Fruit fly (Drosophila melanogaster): ENCODE data around the gene CG17237.

The CG17237 gene

DNA sequence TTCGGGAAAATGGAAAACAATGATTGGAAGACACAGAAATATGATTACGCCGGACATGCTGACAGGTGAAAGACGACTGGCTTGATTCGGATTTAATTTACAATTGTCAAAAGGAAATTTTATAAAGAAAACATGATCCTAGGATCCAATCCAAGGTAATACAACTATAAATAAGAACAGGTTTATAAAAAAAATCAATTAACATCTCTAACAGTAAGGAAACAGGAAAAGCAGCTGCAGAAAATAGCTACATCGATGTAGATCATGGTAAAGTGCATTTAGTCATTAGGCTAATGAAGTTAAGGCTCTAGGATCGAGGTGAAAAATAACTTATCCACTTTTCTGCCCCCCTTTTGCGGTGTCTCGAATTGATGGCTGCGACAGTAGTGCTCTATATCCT, at the start of gene CG17237:
Gene CG17237 (minus strand): TSS at position 101 of the 400 bp plus-strand sequence.
- no peak for TF ChIP-seq trh (GFP tag; optimal IDR thresholded peaks at IDR 0.05)
- TF ChIP-seq klu (GFP tag; IDR thresholded peaks at IDR 0.05) = no peak
- TF ChIP-seq h (optimal IDR thresholded peaks at IDR 0.05) = no peak
- TF ChIP-seq lov (optimal IDR thresholded peaks at IDR 0.05) = no peak
- no peak for TF ChIP-seq lov (GFP tag; IDR thresholded peaks at IDR 0.05)
- TF ChIP-seq chn (GFP tag; optimal IDR thresholded peaks at IDR 0.05) = no peak
- no peak for TF ChIP-seq CTCF (GFP tag; optimal IDR thresholded peaks at IDR 0.05)
- TF ChIP-seq chif (GFP tag; optimal IDR thresholded peaks at IDR 0.05) = no peak
- TF ChIP-seq CG7556 (GFP tag; optimal IDR thresholded peaks at IDR 0.05) = no peak
- TF ChIP-seq Nf-YA (GFP tag; IDR thresholded peaks at IDR 0.05) = no peak
- TF ChIP-seq sisA (GFP tag; IDR thresholded peaks at IDR 0.05) = no peak
- TF ChIP-seq dati (GFP tag; IDR thresholded peaks at IDR 0.05) = no peak
- TF ChIP-seq Blimp-1 (GFP tag; optimal IDR thresholded peaks at IDR 0.05) = no peak
- no peak for TF ChIP-seq nerfin-1 (tag; optimal IDR thresholded peaks at IDR 0.05)
- no peak for TF ChIP-seq sens-2 (GFP tag; IDR thresholded peaks at IDR 0.05)
- TF ChIP-seq NFAT (GFP tag; IDR thresholded peaks at IDR 0.05) = no peak
- no peak for TF ChIP-seq gro (GFP tag; optimal IDR thresholded peaks at IDR 0.05)
- TF ChIP-seq btn (GFP tag; optimal IDR thresholded peaks at IDR 0.05) = no peak

DNA sequence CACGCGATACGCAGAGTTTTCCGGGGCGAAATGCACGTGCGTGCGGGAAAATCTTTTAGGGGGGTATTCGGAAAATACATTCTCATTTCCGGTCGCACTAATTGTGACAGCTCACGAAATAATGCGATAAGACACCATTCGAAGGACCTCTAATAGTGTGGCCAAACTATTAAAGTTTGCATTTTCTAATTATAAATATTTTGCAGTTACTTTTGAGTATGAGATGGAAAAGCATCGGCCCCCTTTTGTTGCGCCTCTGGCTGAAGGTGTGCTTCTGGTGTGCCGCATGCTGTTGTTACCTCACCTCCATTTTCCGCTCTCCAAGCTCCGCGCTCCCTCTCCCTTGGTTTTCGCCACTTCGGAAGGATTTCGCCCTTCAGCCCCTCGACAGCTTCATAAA, 24.9 kb upstream of the CG17237 start:
- peak; percentile 5 for TF ChIP-seq Meics (GFP tag; optimal IDR thresholded peaks at IDR 0.05)
- no peak for TF ChIP-seq zf30C (GFP tag; optimal IDR thresholded peaks at IDR 0.05)
- TF ChIP-seq CG2678 (tag; optimal IDR thresholded peaks at IDR 0.05) = peak; percentile 36
- TF ChIP-seq CG2120 (GFP tag; optimal IDR thresholded peaks at IDR 0.05) = peak; percentile 42
- TF ChIP-seq Jarid2 (GFP tag; optimal IDR thresholded peaks at IDR 0.05) = no peak
- TF ChIP-seq ro (GFP tag; IDR thresholded peaks at IDR 0.05) = no peak
- no peak for TF ChIP-seq hb (GFP tag; IDR thresholded peaks at IDR 0.05; ENCODE audit: partially characterized antibody)
- no peak for TF ChIP-seq repo (GFP tag; optimal IDR thresholded peaks at IDR 0.05)
- no peak; the same call in 2 of the 3 replicates for TF ChIP-seq tgo (GFP tag; IDR thresholded peaks at IDR 0.05)
- peak; percentile 3 for TF ChIP-seq ind (GFP tag; optimal IDR thresholded peaks at IDR 0.05)
- TF ChIP-seq wdn (GFP tag; IDR thresholded peaks at IDR 0.05) = no peak
- peak; percentile 31; the same call in 1 of the 2 replicates for TF ChIP-seq CG9215 (GFP tag; IDR thresholded peaks at IDR 0.05)
- peak; percentile 68 for TF ChIP-seq CG18599 (GFP tag; optimal IDR thresholded peaks at IDR 0.05)
- no peak for TF ChIP-seq gem (tag; optimal IDR thresholded peaks at IDR 0.05)
- TF ChIP-seq Hsf (GFP tag; optimal IDR thresholded peaks at IDR 0.05) = no peak
- TF ChIP-seq Ada2b (GFP tag; IDR thresholded peaks at IDR 0.05) = peak; percentile 34; the same call in 1 of the 2 replicates
- no peak for TF ChIP-seq amos (GFP tag; IDR thresholded peaks at IDR 0.05; ENCODE audit: partially characterized antibody)
- no peak for TF ChIP-seq MBD-R2 (GFP tag; IDR thresholded peaks at IDR 0.05)
- TF ChIP-seq CG30403 (GFP tag; optimal IDR thresholded peaks at IDR 0.05) = no peak
- no peak for TF ChIP-seq CG11398 (GFP tag; optimal IDR thresholded peaks at IDR 0.05)
- TF ChIP-seq CG34376 (GFP tag; optimal IDR thresholded peaks at IDR 0.05) = no peak
- TF ChIP-seq Oaz (GFP tag; IDR thresholded peaks at IDR 0.05) = 0 out of 2 replicates have a peak, but pooled peaks have one; percentile 12
- no peak for TF ChIP-seq chif (GFP tag; optimal IDR thresholded peaks at IDR 0.05)
- no peak for TF ChIP-seq CG1603 (tag; optimal IDR thresholded peaks at IDR 0.05)
- TF ChIP-seq slbo (GFP tag; IDR thresholded peaks at IDR 0.05) = peak; percentile 39; the same call in 1 of the 2 replicates
- TF ChIP-seq lmd (GFP tag; IDR thresholded peaks at IDR 0.05) = 0 out of 2 replicates have a peak, but pooled peaks have one; percentile 13
- no peak for TF ChIP-seq cg (GFP tag; optimal IDR thresholded peaks at IDR 0.05)
- peak in 1 of 2 experiments; percentile 11 for TF ChIP-seq Hr51 (GFP tag; optimal IDR thresholded peaks at IDR 0.05)
- peak; percentile 52; the same call in 1 of the 3 replicates for TF ChIP-seq dysf (GFP tag; IDR thresholded peaks at IDR 0.05)
- TF ChIP-seq CG9932 (GFP tag; IDR thresholded peaks at IDR 0.05) = peak; percentile 34
- TF ChIP-seq ssp (GFP tag; IDR thresholded peaks at IDR 0.05) = no peak
- no peak for TF ChIP-seq jumu (GFP tag; optimal IDR thresholded peaks at IDR 0.05)
- TF ChIP-seq row (GFP tag; IDR thresholded peaks at IDR 0.05) = peak; percentile 54; the same call in 2 of the 3 replicates
- peak; percentile 8 for TF ChIP-seq zfh2 (GFP tag; optimal IDR thresholded peaks at IDR 0.05)
- no peak for TF ChIP-seq bab2 (GFP tag; optimal IDR thresholded peaks at IDR 0.05)
